Worm (Caenorhabditis elegans): ENCODE results near the gene grl-21.

- TF ChIP-seq R02D3.7 (tag; optimal IDR thresholded peaks at IDR 0.05) (no peak), ama-1 (optimal IDR thresholded peaks at IDR 0.05) (no peak), nhr-28 (tag; optimal IDR thresholded peaks at IDR 0.05) (no peak), ztf-11 (tag; optimal IDR thresholded peaks at IDR 0.05) (no peak), ztf-4 (tag; optimal IDR thresholded peaks at IDR 0.05) (no peak), unc-62 (GFP tag; optimal IDR thresholded peaks at IDR 0.05) (no peak)
These were observed 7.2 kb downstream of the grl-21 start, which contains the start of gene T25B9.3 for ce11 chrIV:10744475-10744874.

Measured in whole organism, L3 larva.